Worm (Caenorhabditis elegans) whole organism, young adult: ENCODE measurements around the gene tat-3.

Source experiments
- B0261.1 ChIP-seq: sonication (generic microtip); optimal IDR thresholded peaks from 2 replicates; lab custom pipeline; 2016; ENCODE audit warnings: mild to moderate bottlenecking, missing genetic modification characterization, moderate library complexity, missing compliant biosample characterization
- C06A6.2 ChIP-seq: fragments of 200-800 bp; sonication (Bioruptor generic); conservative IDR thresholded peaks from 2 replicates; pipeline ENCODE4 v1.3.6; 2022; ENCODE audit warnings: missing genetic modification characterization, missing compliant biosample characterization
- D2030.7 ChIP-seq: fragments of 200-800 bp; sonication (Bioruptor generic); IDR thresholded peaks from 2 replicates; pipeline ENCODE4 v1.3.6; 2022; ENCODE audit warnings: missing genetic modification reagents, missing genetic modification characterization, missing compliant biosample characterization
- F33H1.4 ChIP-seq: fragments of 200-800 bp; sonication (Bioruptor generic); IDR thresholded peaks from 2 replicates; pipeline ENCODE4 v1.3.6; 2022; ENCODE audit warnings: missing genetic modification reagents, missing genetic modification characterization, missing compliant biosample characterization
- F37B4.10 ChIP-seq: fragments of 200-800 bp; sonication (Bioruptor generic); IDR thresholded peaks from 2 replicates; pipeline ENCODE4 v1.3.6; 2022; ENCODE audit warnings: missing genetic modification characterization, missing compliant biosample characterization
- Y53F4B.3 ChIP-seq: fragments of 200-800 bp; sonication (Bioruptor generic); IDR thresholded peaks from 2 replicates; pipeline ENCODE4 v1.3.6; 2022; ENCODE audit warnings: missing genetic modification reagents, missing genetic modification characterization, missing compliant biosample characterization
- Y79H2A.3 ChIP-seq: fragments of 200-800 bp; sonication (Bioruptor generic); conservative IDR thresholded peaks from 2 replicates; pipeline ENCODE4 v1.3.6; 2022; ENCODE audit warnings: missing genetic modification reagents, missing genetic modification characterization, missing compliant biosample characterization
- Y95B8A.8 ChIP-seq: fragments of 200-800 bp; sonication (Bioruptor generic); IDR thresholded peaks from 2 replicates; pipeline ENCODE4 v1.3.6; 2022; ENCODE audit warnings: missing genetic modification reagents, missing genetic modification characterization, missing compliant biosample characterization
- ama-1 ChIP-seq, 3 experiments: fragments of 150-350 bp in 1 of 3; sonication (generic microtip) in 2 of 3; optimal IDR thresholded peaks; 2 replicates each; lab custom pipeline; 2014 to 2018; ENCODE audit warnings: missing biosample characterization in 2 of 3, missing genetic modification characterization in 2 of 3, missing genetic modification reagents in 2 of 3
- atf-7 ChIP-seq: sonication (generic microtip); optimal IDR thresholded peaks from 2 replicates; lab custom pipeline; 2017; ENCODE audit warnings: mild to moderate bottlenecking, missing genetic modification characterization, missing compliant biosample characterization
- athp-1 ChIP-seq: sonication (generic microtip); optimal IDR thresholded peaks from 2 replicates; lab custom pipeline; 2017; ENCODE audit warnings: mild to moderate bottlenecking, missing genetic modification characterization, missing compliant biosample characterization
- attf-3 ChIP-seq: fragments of 200-800 bp; sonication (Bioruptor generic); conservative IDR thresholded peaks from 2 replicates; pipeline ENCODE4 v1.3.6; 2022; ENCODE audit warnings: missing genetic modification reagents, missing genetic modification characterization, missing compliant biosample characterization
- ccch-3 ChIP-seq: fragments of 200-800 bp; sonication (Bioruptor generic); optimal IDR thresholded peaks from 2 replicates; lab custom pipeline; 2018; ENCODE audit warnings: mild to moderate bottlenecking, missing genetic modification characterization, missing compliant biosample characterization
- cebp-1 ChIP-seq, 2 experiments: fragments of 200-800 bp in 1 of 2; sonication (Bioruptor generic) in 1 of 2; sonication (generic microtip) in 1 of 2; IDR thresholded peaks in 1 of 2; optimal IDR thresholded peaks in 1 of 2; 2 replicates each; pipeline versions ENCODE4 v1.3.6 to Lab custom; 2017 to 2022; ENCODE audit warnings: missing compliant biosample characterization in 2 of 2, missing genetic modification characterization in 2 of 2, mild to moderate bottlenecking in 1 of 2, missing genetic modification reagents in 1 of 2, moderate library complexity in 1 of 2
- cebp-2 ChIP-seq: fragments of 200-800 bp; sonication (Bioruptor generic); IDR thresholded peaks from 2 replicates; pipeline ENCODE4 v1.3.6; 2022; ENCODE audit warnings: missing genetic modification characterization, missing compliant biosample characterization
- ceh-27 ChIP-seq: fragments of 200-800 bp; sonication (Bioruptor generic); optimal IDR thresholded peaks from 2 replicates; lab custom pipeline; 2018; ENCODE audit warnings: mild to moderate bottlenecking, missing genetic modification characterization, moderate library complexity, missing compliant biosample characterization
- ceh-91 ChIP-seq: fragments of 200-800 bp; sonication (Bioruptor generic); IDR thresholded peaks from 2 replicates; pipeline ENCODE4 v1.3.6; 2022; ENCODE audit warnings: missing genetic modification reagents, missing genetic modification characterization, missing compliant biosample characterization
- chd-7 ChIP-seq: sonication (generic microtip); optimal IDR thresholded peaks from 2 replicates; lab custom pipeline; 2016; ENCODE audit warnings: mild to moderate bottlenecking, missing genetic modification characterization, moderate library complexity, missing compliant biosample characterization
- dox-1 ChIP-seq: fragments of 200-800 bp; sonication (Bioruptor generic); IDR thresholded peaks from 2 replicates; pipeline ENCODE4 v1.3.6; 2022; ENCODE audit warnings: missing genetic modification reagents, missing genetic modification characterization, missing compliant biosample characterization
- dpff-1 ChIP-seq: sonication (generic microtip); optimal IDR thresholded peaks from 2 replicates; lab custom pipeline; 2017; ENCODE audit warnings: mild to moderate bottlenecking, missing genetic modification characterization, missing compliant biosample characterization
- dpl-1 ChIP-seq: fragments of 150-350 bp; optimal IDR thresholded peaks from 2 replicates; lab custom pipeline; 2014; ENCODE audit warnings: missing biosample characterization, missing genetic modification reagents, missing genetic modification characterization
- ekl-4 ChIP-seq: fragments of 200-800 bp; sonication (Bioruptor generic); IDR thresholded peaks from 2 replicates; pipeline ENCODE4 v1.3.6; 2022; ENCODE audit warnings: missing genetic modification reagents, missing genetic modification characterization, missing compliant biosample characterization
- lin-40 ChIP-seq: sonication (generic microtip); optimal IDR thresholded peaks from 2 replicates; lab custom pipeline; 2016; ENCODE audit warnings: missing genetic modification characterization, mild to moderate bottlenecking, missing compliant biosample characterization, missing genotype, missing genetic modification reagents
- lsl-1 ChIP-seq: fragments of 200-800 bp; sonication (Bioruptor generic); optimal IDR thresholded peaks from 2 replicates; lab custom pipeline; 2018; ENCODE audit warnings: mild to moderate bottlenecking, missing genetic modification characterization, moderate library complexity, missing compliant biosample characterization
- madf-6 ChIP-seq: fragments of 200-800 bp; sonication (Bioruptor generic); IDR thresholded peaks from 2 replicates; pipeline ENCODE4 v1.3.6; 2022; ENCODE audit warnings: missing genetic modification reagents, missing genetic modification characterization, missing compliant biosample characterization
- mcd-1 ChIP-seq: fragments of 200-800 bp; sonication (Bioruptor generic); IDR thresholded peaks from 2 replicates; pipeline ENCODE4 v1.3.6; 2022; ENCODE audit warnings: missing genetic modification reagents, missing genetic modification characterization, missing compliant biosample characterization
- nhr-120 ChIP-seq: fragments of 200-800 bp; sonication (Bioruptor generic); IDR thresholded peaks from 2 replicates; pipeline ENCODE4 v1.3.6; 2022; ENCODE audit warnings: missing genetic modification characterization, missing compliant biosample characterization
- pbrm-1 ChIP-seq: fragments of 200-800 bp; sonication (Bioruptor generic); IDR thresholded peaks from 2 replicates; pipeline ENCODE4 v1.3.6; 2022; ENCODE audit warnings: missing genetic modification reagents, missing genetic modification characterization, missing compliant biosample characterization
- pha-4 ChIP-seq: fragments of 150-350 bp; sonication (generic microtip); optimal IDR thresholded peaks from 2 replicates; lab custom pipeline; 2014; ENCODE audit warnings: missing biosample characterization, missing genetic modification reagents, missing genetic modification characterization
- snpc-1.3 ChIP-seq: sonication (generic microtip); optimal IDR thresholded peaks from 2 replicates; lab custom pipeline; 2017; ENCODE audit warnings: missing genetic modification characterization, mild to moderate bottlenecking, missing compliant biosample characterization, antibody characterized with exemption, moderate library complexity, missing genotype, missing genetic modification reagents; ENCODE audit not compliant: insufficient read depth
- snpc-4 ChIP-seq, 5 experiments: fragments of 150-350 bp in 1 of 5; sonication (generic microtip) in 4 of 5; optimal IDR thresholded peaks; 2 replicates each; lab custom pipeline; 2014 to 2018; ENCODE audit warnings: missing genetic modification characterization in 5 of 5, missing biosample characterization in 3 of 5, antibody characterized with exemption in 2 of 5, mild to moderate bottlenecking in 2 of 5, missing compliant biosample characterization in 2 of 5, missing genotype in 2 of 5, moderate library complexity in 2 of 5, missing genetic modification reagents in 1 of 5
- zim-3 ChIP-seq: sonication (generic microtip); optimal IDR thresholded peaks from 2 replicates; lab custom pipeline; 2017; ENCODE audit warnings: mild to moderate bottlenecking, missing genetic modification characterization, moderate library complexity, missing compliant biosample characterization
- ztf-18 ChIP-seq: sonication (generic microtip); optimal IDR thresholded peaks from 2 replicates; lab custom pipeline; 2016; ENCODE audit warnings: missing genotype, mild to moderate bottlenecking, missing genetic modification characterization, missing compliant biosample characterization
- ztf-28 ChIP-seq: fragments of 200-800 bp; sonication (Bioruptor generic); IDR thresholded peaks from 2 replicates; pipeline ENCODE4 v1.3.6; 2022; ENCODE audit warnings: missing genetic modification reagents, missing genetic modification characterization, missing compliant biosample characterization

Gene tat-3

ce11 chrIII:10730510-10730909 is at the start of gene tat-3:
Gene tat-3 (minus strand): TSS chrIII:10730705.
- TF ChIP-seq B0261.1 (tag; lab: Kevin White, UChicago) (no peak), F37B4.10 (GFP tag; lab: Robert Waterston, UW) (no peak), lsl-1 (GFP tag; lab: Kevin White, UChicago) (peak; percentile 78), mcd-1 (GFP tag; lab: Robert Waterston, UW) (0 out of 2 replicates have a peak, but pooled peaks have one; percentile 13), attf-3 (GFP tag; lab: Robert Waterston, UW) (no peak), athp-1 (tag; lab: Kevin White, UChicago) (no peak), madf-6 (GFP tag; lab: Robert Waterston, UW) (peak; percentile 61), Y79H2A.3 (GFP tag; lab: Robert Waterston, UW) (no peak), pha-4 (tag; lab: Kevin White, UChicago) (no peak), ceh-91 (peak; percentile 33; the same call in 1 of the 2 replicates), ama-1 (optimal IDR thresholded peaks at IDR 0.05; lab: Kevin White, UChicago) (no peak), ama-1 (GFP tag; optimal IDR thresholded peaks at IDR 0.05; lab: Kevin White, UChicago) (no peak), C06A6.2 (GFP tag; lab: Robert Waterston, UW) (no peak), ceh-27 (GFP tag; lab: Kevin White, UChicago) (no peak), dpff-1 (tag; lab: Kevin White, UChicago) (no peak), F33H1.4 (GFP tag; lab: Robert Waterston, UW) (peak; percentile 49), cebp-2 (GFP tag; lab: Robert Waterston, UW) (no peak), D2030.7 (GFP tag; lab: Robert Waterston, UW) (peak; percentile 34; the same call in 1 of the 2 replicates), ekl-4 (0 out of 2 replicates have a peak, but pooled peaks have one; percentile 20), ztf-28 (no peak), Y95B8A.8 (no peak), ccch-3 (no peak), chd-7 (tag; lab: Kevin White, UChicago) (no peak), dox-1 (0 out of 2 replicates have a peak, but pooled peaks have one; percentile 19), lin-40 (tag; lab: Kevin White, UChicago) (no peak), nhr-120 (no peak)

ce11 chrIII:10769693-10770092 is 39.2 kb upstream of the tat-3 start:
- no peak for TF ChIP-seq snpc-4 (GFP tag; optimal IDR thresholded peaks at IDR 0.05; lab: Kevin White, UChicago)
- no peak for TF ChIP-seq snpc-4 (tag; optimal IDR thresholded peaks at IDR 0.05; lab: Kevin White, UChicago)
- TF ChIP-seq pbrm-1 (GFP tag; lab: Robert Waterston, UW) = no peak
- no peak for TF ChIP-seq zim-3 (tag; lab: Kevin White, UChicago)
- TF ChIP-seq Y53F4B.3 (GFP tag; lab: Robert Waterston, UW) = no peak
- TF ChIP-seq F37B4.10 (GFP tag; lab: Robert Waterston, UW) = no peak
- TF ChIP-seq dpl-1 (GFP tag; lab: Kevin White, UChicago) = no peak
- TF ChIP-seq snpc-1.3 (tag; lab: Kevin White, UChicago) = no peak
- TF ChIP-seq ztf-18 (tag; lab: Kevin White, UChicago) = no peak

- TF ChIP-seq atf-7 (tag; lab: Kevin White, UChicago) (peak; percentile 7), ama-1 (optimal IDR thresholded peaks at IDR 0.05; lab: Kevin White, UChicago) (peak; percentile 75), ama-1 (GFP tag; optimal IDR thresholded peaks at IDR 0.05; lab: Kevin White, UChicago) (no peak), cebp-1 (GFP tag; IDR thresholded peaks at IDR 0.05; lab: Robert Waterston, UW) (no peak), cebp-1 (tag; optimal IDR thresholded peaks at IDR 0.05; lab: Kevin White, UChicago) (peak; percentile 48), lsl-1 (GFP tag; lab: Kevin White, UChicago) (no peak)
These were observed 32.5 kb upstream of the tat-3 start, which contains the start of gene dpy-28 for ce11 chrIII:10763032-10763431. Gene dpy-28 (plus strand): TSS chrIII:10763131.
